Fruit fly (Drosophila melanogaster): ENCODE data around the gene CG32221.

Gene CG32221

DNA sequence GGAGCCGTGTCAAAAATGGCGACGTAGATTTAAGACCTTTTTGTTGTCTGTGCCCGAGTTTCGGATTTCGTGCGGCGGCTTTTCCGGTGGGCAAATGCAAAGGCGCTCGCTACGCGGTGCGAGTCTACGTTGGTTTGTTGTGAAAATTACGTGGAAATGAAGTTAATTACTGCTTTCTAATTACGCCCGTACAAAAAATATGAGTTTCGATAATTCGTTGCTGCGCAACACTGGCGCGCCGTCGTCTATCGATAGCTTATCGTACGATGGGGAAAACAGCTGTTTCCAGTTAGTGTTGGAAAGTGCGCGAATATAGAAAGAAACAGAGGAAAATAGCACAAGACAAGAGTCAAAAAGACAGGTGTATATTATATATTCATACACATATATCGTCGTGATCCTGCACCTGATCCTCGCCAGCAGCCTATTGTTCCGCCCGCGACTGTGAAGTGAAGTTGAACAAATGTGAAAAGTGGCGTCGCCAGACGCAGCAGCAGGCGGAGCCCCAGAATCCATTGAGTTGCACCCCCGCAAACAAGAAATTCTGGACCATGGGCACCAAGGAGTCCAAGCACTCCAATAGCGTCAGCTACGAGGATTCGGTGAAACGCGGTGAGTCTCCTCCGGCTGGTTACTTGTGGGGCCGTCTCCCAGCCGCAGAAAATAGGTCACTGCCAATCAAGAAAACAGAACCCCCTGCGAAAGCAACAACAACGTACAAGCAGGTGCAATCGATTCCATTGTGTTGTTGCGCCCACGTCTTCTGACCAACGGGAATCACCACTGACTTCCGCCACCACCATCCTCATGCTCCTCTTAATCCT, 36.6 kb downstream of the CG32221 start, which contains the start of the genes Rab8 and Usp32 (continued):
- TF ChIP-seq CG33557 (GFP tag; optimal IDR thresholded peaks at IDR 0.05) = peak; percentile 50
- TF ChIP-seq Bgb (GFP tag; IDR thresholded peaks at IDR 0.05; ENCODE audit: partially characterized antibody) = peak; percentile 89
- peak; percentile 8 for TF ChIP-seq CG7928 (GFP tag; optimal IDR thresholded peaks at IDR 0.05)
- TF ChIP-seq tna (GFP tag; IDR thresholded peaks at IDR 0.05; ENCODE audit: partially characterized antibody) = peak; percentile 60
- TF ChIP-seq CG10979 (tag; optimal IDR thresholded peaks at IDR 0.05) = peak; percentile 40
- peak; percentile 44 for TF ChIP-seq CG2712 (tag; optimal IDR thresholded peaks at IDR 0.05)
- TF ChIP-seq CG32767 (GFP tag; IDR thresholded peaks at IDR 0.05) = no peak
- TF ChIP-seq Asciz (GFP tag; optimal IDR thresholded peaks at IDR 0.05) = no peak
- TF ChIP-seq chinmo (GFP tag; IDR thresholded peaks at IDR 0.05; ENCODE audit: partially characterized antibody) = peak; percentile 88
- TF ChIP-seq zfh2 (GFP tag; optimal IDR thresholded peaks at IDR 0.05) = peak; percentile 76
- TF ChIP-seq CG15011 (GFP tag; optimal IDR thresholded peaks at IDR 0.05) = peak; percentile 44
- TF ChIP-seq sisA (GFP tag; IDR thresholded peaks at IDR 0.05) = no peak
- peak; percentile 81 for TF ChIP-seq HLH4C (GFP tag; IDR thresholded peaks at IDR 0.05; ENCODE audit: partially characterized antibody)
- no peak for TF ChIP-seq hkb (optimal IDR thresholded peaks at IDR 0.05)
- TF ChIP-seq hkb (GFP tag; IDR thresholded peaks at IDR 0.05) = no peak
- TF ChIP-seq br (optimal IDR thresholded peaks at IDR 0.05) = no peak
- peak; percentile 48 for TF ChIP-seq CG9797 (GFP tag; optimal IDR thresholded peaks at IDR 0.05)
- no peak for TF ChIP-seq eve (GFP tag; optimal IDR thresholded peaks at IDR 0.05)
- peak; percentile 49 for TF ChIP-seq NC2α (GFP tag; optimal IDR thresholded peaks at IDR 0.05)
- peak; percentile 82; the same call in 2 of the 3 replicates for TF ChIP-seq CG2199 (GFP tag; IDR thresholded peaks at IDR 0.05)
- peak; percentile 94 to 99 for TF ChIP-seq crp (GFP tag; optimal IDR thresholded peaks at IDR 0.05)
- peak; percentile 90 for TF ChIP-seq Dref (GFP tag; IDR thresholded peaks at IDR 0.05)
- peak; percentile 57 for TF ChIP-seq Max (GFP tag; optimal IDR thresholded peaks at IDR 0.05)
- TF ChIP-seq Dip3 (GFP tag; optimal IDR thresholded peaks at IDR 0.05) = peak; percentile 68
- no peak for TF ChIP-seq ap (GFP tag; IDR thresholded peaks at IDR 0.05)
- TF ChIP-seq Six4 (GFP tag; optimal IDR thresholded peaks at IDR 0.05) = peak; percentile 34
- TF ChIP-seq CG7556 (GFP tag; optimal IDR thresholded peaks at IDR 0.05) = peak; percentile 11
- TF ChIP-seq CG4617 (GFP tag; optimal IDR thresholded peaks at IDR 0.05; ENCODE audit: borderline replicate concordance) = peak; percentile 93
- no peak for TF ChIP-seq dysf (GFP tag; IDR thresholded peaks at IDR 0.05)
- no peak for TF ChIP-seq ttk (GFP tag; IDR thresholded peaks at IDR 0.05)
- no peak for TF ChIP-seq sc (optimal IDR thresholded peaks at IDR 0.05)
- TF ChIP-seq sc (GFP tag; optimal IDR thresholded peaks at IDR 0.05) = peak; percentile 18
- TF ChIP-seq mld (GFP tag; IDR thresholded peaks at IDR 0.05; ENCODE audit: partially characterized antibody) = 0 out of 3 replicates have a peak, but pooled peaks have one; percentile 28
- TF ChIP-seq C15 (GFP tag; IDR thresholded peaks at IDR 0.05) = no peak
- TF ChIP-seq rib (GFP tag; IDR thresholded peaks at IDR 0.05) = peak; percentile 48
- TF ChIP-seq pan (optimal IDR thresholded peaks at IDR 0.05) = no peak
- TF ChIP-seq pan (GFP tag; optimal IDR thresholded peaks at IDR 0.05 in 1 of 2, IDR thresholded peaks at IDR 0.05 in 1 of 2) = peak in 1 of 2 experiments; percentile 47
- TF ChIP-seq fd96Cb (tag; optimal IDR thresholded peaks at IDR 0.05) = no peak
- no peak for TF ChIP-seq abd-A (tag; optimal IDR thresholded peaks at IDR 0.05)
- TF ChIP-seq p53 (GFP tag; optimal IDR thresholded peaks at IDR 0.05) = peak; percentile 64
- TF ChIP-seq CG8089 (GFP tag; optimal IDR thresholded peaks at IDR 0.05) = no peak
- peak; percentile 17 to 46 for TF ChIP-seq chif (GFP tag; optimal IDR thresholded peaks at IDR 0.05)
- TF ChIP-seq lab (GFP tag; optimal IDR thresholded peaks at IDR 0.05) = peak; percentile 84
- TF ChIP-seq CG10321 (GFP tag; IDR thresholded peaks at IDR 0.05) = no peak
- TF ChIP-seq CG11696 (GFP tag; IDR thresholded peaks at IDR 0.05) = no peak
- peak; percentile 83 for TF ChIP-seq CG7963 (GFP tag; IDR thresholded peaks at IDR 0.05; ENCODE audit: partially characterized antibody)
- no peak for TF ChIP-seq CG13894 (tag; optimal IDR thresholded peaks at IDR 0.05)
- TF ChIP-seq Dip2 (GFP tag; IDR thresholded peaks at IDR 0.05) = no peak
- TF ChIP-seq Stat92E (GFP tag; optimal IDR thresholded peaks at IDR 0.05) = peak in 1 of 3 experiments; percentile 33
